Fruit fly (Drosophila melanogaster) whole organism, embryonic: Measurements from ENCODE around the gene Moe.

Experiments used
- Atf6 ChIP-seq: fragments of 200-800 bp; sonication (Bioruptor generic); IDR thresholded peaks from 2 replicates; pipeline ENCODE4 v1.3.6; 2022; ENCODE audit warnings: missing biosample characterization, missing genetic modification characterization
- C15 ChIP-seq: fragments of 200-800 bp; sonication (Bioruptor generic); IDR thresholded peaks from 3 replicates; pipeline ENCODE4 v1.3.6; 2022; ENCODE audit warnings: missing biosample characterization, missing genetic modification characterization
- CG10209 ChIP-seq: fragments of 200-800 bp; sonication (Bioruptor generic); optimal IDR thresholded peaks from 3 replicates; lab custom pipeline; 2017; ENCODE audit warnings: missing biosample characterization, mild to moderate bottlenecking, missing genetic modification characterization, missing genetic modification reagents
- CG10654 ChIP-seq: fragments of 200-800 bp; sonication (Bioruptor generic); optimal IDR thresholded peaks from 2 replicates; lab custom pipeline; 2016; ENCODE audit warnings: missing biosample characterization, missing genetic modification characterization
- CG13123 ChIP-seq: fragments of 200-800 bp; sonication (Bioruptor generic); optimal IDR thresholded peaks from 2 replicates; lab custom pipeline; 2016; ENCODE audit warnings: missing biosample characterization, missing genetic modification characterization
- CG13424 ChIP-seq: fragments of 200-800 bp; sonication (Bioruptor generic); optimal IDR thresholded peaks from 2 replicates; lab custom pipeline; 2019; ENCODE audit warnings: missing biosample characterization, mild to moderate bottlenecking, missing genetic modification characterization, moderate library complexity
- CG1832 ChIP-seq: fragments of 200-800 bp; sonication (Bioruptor generic); optimal IDR thresholded peaks from 2 replicates; lab custom pipeline; 2017; ENCODE audit warnings: missing biosample characterization, mild to moderate bottlenecking, missing genetic modification characterization, inconsistent platforms
- CG18476 ChIP-seq: fragments of 200-800 bp; sonication (Bioruptor generic); optimal IDR thresholded peaks from 2 replicates; lab custom pipeline; 2016; ENCODE audit warnings: missing biosample characterization, mild to moderate bottlenecking, missing genetic modification characterization
- CG30020 ChIP-seq: fragments of 200-800 bp; optimal IDR thresholded peaks from 2 replicates; lab custom pipeline; 2019; ENCODE audit warnings: missing biosample characterization, mild to moderate bottlenecking, missing genetic modification characterization, moderate library complexity
- CG30431 ChIP-seq: fragments of 200-800 bp; sonication (Bioruptor generic); optimal IDR thresholded peaks from 2 replicates; lab custom pipeline; 2017; ENCODE audit warnings: missing biosample characterization, missing genetic modification characterization
- CG31224 ChIP-seq: fragments of 200-800 bp; sonication (Bioruptor generic); IDR thresholded peaks from 2 replicates; pipeline ENCODE4 v1.3.6; 2022; ENCODE audit warnings: missing biosample characterization, missing genetic modification characterization
- CG3163 ChIP-seq: fragments of 200-800 bp; sonication (Bioruptor generic); optimal IDR thresholded peaks from 3 replicates; lab custom pipeline; 2016; ENCODE audit warnings: missing biosample characterization, missing genetic modification characterization
- CG33557 ChIP-seq: fragments of 200-800 bp; sonication (Bioruptor generic); optimal IDR thresholded peaks from 2 replicates; lab custom pipeline; 2019; ENCODE audit warnings: missing biosample characterization, mild to moderate bottlenecking, missing genetic modification characterization, moderate library complexity
- CG42726 ChIP-seq: fragments of 200-800 bp; sonication (Bioruptor generic); IDR thresholded peaks from 2 replicates; pipeline ENCODE4 v1.3.6; 2022; ENCODE audit warnings: missing biosample characterization, missing genetic modification characterization; ENCODE audit not compliant: partially characterized antibody
- CG4424 ChIP-seq: fragments of 200-800 bp; sonication (Bioruptor generic); optimal IDR thresholded peaks from 3 replicates; lab custom pipeline; 2016; ENCODE audit warnings: missing biosample characterization, missing genetic modification characterization
- CG6175 ChIP-seq: fragments of 200-800 bp; sonication (Bioruptor generic); IDR thresholded peaks from 3 replicates; pipeline ENCODE4 v1.3.6; 2022; ENCODE audit warnings: missing biosample characterization, missing genetic modification characterization
- CG6689 ChIP-seq: fragments of 200-800 bp; sonication (Bioruptor generic); IDR thresholded peaks from 2 replicates; pipeline ENCODE4 v1.3.6; 2022; ENCODE audit warnings: missing biosample characterization, missing genetic modification characterization
- CG8089 ChIP-seq: fragments of 200-800 bp; sonication (Bioruptor generic); optimal IDR thresholded peaks from 3 replicates; lab custom pipeline; 2016; ENCODE audit warnings: missing biosample characterization, missing genetic modification characterization
- CG9609 ChIP-seq: fragments of 200-800 bp; sonication (Bioruptor generic); optimal IDR thresholded peaks from 3 replicates; lab custom pipeline; 2016; ENCODE audit warnings: missing biosample characterization, missing genetic modification characterization
- CHES-1-like ChIP-seq: fragments of 200-800 bp; sonication (Bioruptor generic); optimal IDR thresholded peaks from 2 replicates; lab custom pipeline; 2016; ENCODE audit warnings: missing biosample characterization, missing genetic modification characterization
- CTCF ChIP-seq: fragments of 200-800 bp; sonication (Bioruptor generic); optimal IDR thresholded peaks from 2 replicates; lab custom pipeline; 2017; ENCODE audit warnings: missing biosample characterization, mild to moderate bottlenecking, missing genetic modification characterization, moderate library complexity
- Camta ChIP-seq: fragments of 200-800 bp; sonication (Bioruptor generic); optimal IDR thresholded peaks from 2 replicates; lab custom pipeline; 2016; ENCODE audit warnings: missing biosample characterization, missing genetic modification characterization
- Dip3 ChIP-seq: fragments of 200-800 bp; sonication (Bioruptor generic); optimal IDR thresholded peaks from 3 replicates; lab custom pipeline; 2016; ENCODE audit warnings: missing biosample characterization, missing genetic modification characterization
- Doc2 ChIP-seq: fragments of 200-800 bp; sonication (Bioruptor generic); IDR thresholded peaks from 2 replicates; pipeline ENCODE4 v1.3.6; 2022; ENCODE audit warnings: missing biosample characterization, missing genetic modification characterization
- Dref ChIP-seq: fragments of 200-800 bp; sonication (Bioruptor generic); IDR thresholded peaks from 2 replicates; pipeline ENCODE4 v1.3.6; 2022; ENCODE audit warnings: missing biosample characterization, missing genetic modification characterization
- E2f2 ChIP-seq: fragments of 200-800 bp; sonication (Bioruptor generic); IDR thresholded peaks from 2 replicates; pipeline ENCODE4 v1.3.6; 2022; ENCODE audit warnings: missing biosample characterization, missing genetic modification characterization
- Meics ChIP-seq: fragments of 200-800 bp; sonication (Bioruptor generic); optimal IDR thresholded peaks from 2 replicates; lab custom pipeline; 2017; ENCODE audit warnings: missing biosample characterization, mild to moderate bottlenecking, missing genetic modification characterization
- Poxn ChIP-seq: fragments of 200-800 bp; sonication (Bioruptor generic); IDR thresholded peaks from 2 replicates; pipeline ENCODE4 v1.3.6; 2022; ENCODE audit warnings: missing biosample characterization, missing genetic modification characterization
- Sry-δ ChIP-seq: fragments of 200-800 bp; sonication (Bioruptor generic); optimal IDR thresholded peaks from 2 replicates; lab custom pipeline; 2016; ENCODE audit warnings: missing biosample characterization, missing genetic modification characterization
- Ssrp ChIP-seq: fragments of 200-800 bp; sonication (Bioruptor generic); optimal IDR thresholded peaks from 2 replicates; lab custom pipeline; 2018; ENCODE audit warnings: missing biosample characterization, mild to moderate bottlenecking, missing genetic modification characterization, moderate library complexity
- TFAM ChIP-seq: fragments of 200-800 bp; sonication (Bioruptor generic); optimal IDR thresholded peaks from 2 replicates; lab custom pipeline; 2017; ENCODE audit warnings: missing biosample characterization, missing genetic modification characterization, inconsistent platforms
- Trl ChIP-seq, 3 experiments: fragments of >200 bp in 2 of 3; fragments of 200-800 bp in 1 of 3; sonication (Bioruptor generic) in 1 of 3; optimal IDR thresholded peaks; 2 replicates in 1 of 3; 3 replicates in 2 of 3; lab custom pipeline; 2016 to 2017; ENCODE audit warnings: missing biosample characterization in 1 of 3, missing genetic modification characterization in 1 of 3
- az2 ChIP-seq: fragments of 200-800 bp; sonication (Bioruptor generic); optimal IDR thresholded peaks from 3 replicates; lab custom pipeline; 2016; ENCODE audit warnings: missing biosample characterization, missing genetic modification characterization
- bsh ChIP-seq, 2 experiments: fragments of 200-800 bp; sonication (Bioruptor generic); optimal IDR thresholded peaks; 2 replicates each; lab custom pipeline; 2017 to 2018; ENCODE audit warnings: mild to moderate bottlenecking in 2 of 2, missing biosample characterization in 2 of 2, missing genetic modification characterization in 2 of 2, moderate library complexity in 1 of 2
- cas ChIP-seq: fragments of 200-800 bp; sonication (Bioruptor generic); IDR thresholded peaks from 2 replicates; pipeline ENCODE4 v1.3.6; 2022; ENCODE audit warnings: missing biosample characterization, missing genetic modification characterization
- crol ChIP-seq: fragments of 200-800 bp; sonication (Bioruptor generic); IDR thresholded peaks from 2 replicates; pipeline ENCODE4 v1.3.6; 2022; ENCODE audit warnings: missing biosample characterization, missing genetic modification characterization
- crp ChIP-seq, 2 experiments: fragments of 200-800 bp; sonication (Bioruptor generic); optimal IDR thresholded peaks; 2 replicates in 1 of 2; 3 replicates in 1 of 2; lab custom pipeline; 2017; ENCODE audit warnings: missing biosample characterization in 2 of 2, missing genetic modification characterization in 2 of 2, mild to moderate bottlenecking in 1 of 2, moderate library complexity in 1 of 2
- danr ChIP-seq: fragments of 200-800 bp; sonication (Bioruptor generic); IDR thresholded peaks from 2 replicates; pipeline ENCODE4 v1.3.6; 2022; ENCODE audit warnings: missing biosample characterization, missing genetic modification characterization
- ewg ChIP-seq: fragments of 200-800 bp; sonication (Bioruptor generic); optimal IDR thresholded peaks from 3 replicates; lab custom pipeline; 2017; ENCODE audit warnings: mild to moderate bottlenecking, missing biosample characterization, missing genetic modification reagents, missing genetic modification characterization
- exex ChIP-seq: fragments of 200-800 bp; sonication (Bioruptor generic); optimal IDR thresholded peaks from 4 replicates; lab custom pipeline; 2018; ENCODE audit warnings: missing biosample characterization, mild to moderate bottlenecking, missing genetic modification characterization, moderate library complexity
- fu2 ChIP-seq: fragments of 200-800 bp; sonication (Bioruptor generic); optimal IDR thresholded peaks from 2 replicates; lab custom pipeline; 2016; ENCODE audit warnings: missing biosample characterization, missing genetic modification characterization
- gce ChIP-seq: fragments of 200-800 bp; sonication (Bioruptor generic); IDR thresholded peaks from 3 replicates; pipeline ENCODE4 v1.3.6; 2022; ENCODE audit warnings: missing biosample characterization, missing genetic modification characterization
- gcm2 ChIP-seq: fragments of 200-800 bp; sonication (Bioruptor generic); optimal IDR thresholded peaks from 2 replicates; lab custom pipeline; 2016; ENCODE audit warnings: missing biosample characterization, missing genetic modification characterization
- gsb-n ChIP-seq: fragments of 200-800 bp; sonication (Bioruptor generic); optimal IDR thresholded peaks from 3 replicates; lab custom pipeline; 2018; ENCODE audit warnings: missing biosample characterization, mild to moderate bottlenecking, missing genetic modification characterization
- hb ChIP-seq: fragments of 200-800 bp; sonication (Bioruptor generic); IDR thresholded peaks from 3 replicates; pipeline ENCODE4 v1.3.6; 2022; ENCODE audit warnings: missing biosample characterization, missing genetic modification characterization; ENCODE audit not compliant: partially characterized antibody
- mam ChIP-seq: fragments of 200-800 bp; sonication (Bioruptor generic); optimal IDR thresholded peaks from 3 replicates; lab custom pipeline; 2016; ENCODE audit warnings: missing biosample characterization, missing genetic modification characterization
- mld ChIP-seq: fragments of 200-800 bp; sonication (Bioruptor generic); IDR thresholded peaks from 3 replicates; pipeline ENCODE4 v1.3.6; 2022; ENCODE audit warnings: missing biosample characterization, missing genetic modification characterization; ENCODE audit not compliant: partially characterized antibody
- nerfin-1 ChIP-seq: fragments of 200-800 bp; sonication (Bioruptor generic); optimal IDR thresholded peaks from 3 replicates; lab custom pipeline; 2019; ENCODE audit warnings: missing biosample characterization, mild to moderate bottlenecking, missing genetic modification characterization, moderate library complexity
- seq ChIP-seq: fragments of 200-800 bp; sonication (Bioruptor generic); IDR thresholded peaks from 2 replicates; pipeline ENCODE4 v1.3.6; 2022; ENCODE audit warnings: missing biosample characterization, missing genetic modification characterization
- sqz ChIP-seq: fragments of 200-800 bp; sonication (Bioruptor generic); optimal IDR thresholded peaks from 3 replicates; lab custom pipeline; 2018; ENCODE audit warnings: missing biosample characterization, mild to moderate bottlenecking, missing genetic modification characterization
- vvl ChIP-seq: fragments of 200-800 bp; sonication (Bioruptor generic); IDR thresholded peaks from 2 replicates; pipeline ENCODE4 v1.3.6; 2022; ENCODE audit warnings: missing biosample characterization, missing genetic modification characterization
- yki ChIP-seq: fragments of >200 bp; optimal IDR thresholded peaks from 3 replicates; lab custom pipeline; 2018
- zfh2 ChIP-seq: fragments of 200-800 bp; sonication (Bioruptor generic); optimal IDR thresholded peaks from 2 replicates; lab custom pipeline; 2016; ENCODE audit warnings: missing biosample characterization, missing genetic modification characterization

Moe gene

dm6 chrX:8890974-8891373 is 7.2 kb downstream of the Moe start (continued):
- TF ChIP-seq gce (GFP tag; lab: Robert Waterston, UW) (no peak), gcm2 (GFP tag; lab: Kevin White, UChicago) (no peak), ewg (GFP tag; lab: Kevin White, UChicago) (no peak), E2f2 (no peak), Meics (GFP tag; lab: Kevin White, UChicago) (peak; percentile 16), CG10654 (GFP tag; lab: Kevin White, UChicago) (peak; percentile 1), CG6175 (GFP tag; lab: Robert Waterston, UW) (no peak), CHES-1-like (no peak), CG13123 (GFP tag; lab: Kevin White, UChicago) (no peak), exex (tag; lab: Kevin White, UChicago) (no peak), zfh2 (GFP tag; lab: Kevin White, UChicago) (no peak), CG4424 (GFP tag; lab: Kevin White, UChicago) (no peak), bsh (GFP tag; optimal IDR thresholded peaks at IDR 0.05; lab: Kevin White, UChicago) (peak in 1 of 2 experiments; percentile 39), Trl (optimal IDR thresholded peaks at IDR 0.05; lab: Kevin White, UChicago) (no peak), Trl (GFP tag; optimal IDR thresholded peaks at IDR 0.05; lab: Kevin White, UChicago) (no peak), mld (GFP tag; lab: Robert Waterston, UW) (no peak), Camta (no peak), crol (GFP tag; lab: Robert Waterston, UW) (no peak), CG18476 (GFP tag; lab: Kevin White, UChicago) (no peak), Ssrp (tag; lab: Kevin White, UChicago) (peak; percentile 30), TFAM (GFP tag; lab: Kevin White, UChicago) (no peak), az2 (peak; percentile 13), mam (peak; percentile 37), yki (lab: Kevin White, UChicago) (no peak), CG33557 (no peak), sqz (no peak), CTCF (GFP tag; lab: Kevin White, UChicago) (no peak), crp (GFP tag; optimal IDR thresholded peaks at IDR 0.05; lab: Kevin White, UChicago) (no peak), CG9609 (peak; percentile 13), CG13424 (tag; lab: Kevin White, UChicago) (peak; percentile 22), Doc2 (GFP tag; lab: Robert Waterston, UW) (no peak), Dref (GFP tag; lab: Robert Waterston, UW) (no peak), danr (GFP tag; lab: Robert Waterston, UW) (no peak), CG30020 (no peak), cas (GFP tag; lab: Robert Waterston, UW) (no peak), CG30431 (GFP tag; lab: Kevin White, UChicago) (no peak), gsb-n (tag; lab: Kevin White, UChicago) (no peak), CG42726 (no peak), C15 (GFP tag; lab: Robert Waterston, UW) (no peak), nerfin-1 (tag; lab: Kevin White, UChicago) (no peak), seq (GFP tag; lab: Robert Waterston, UW) (no peak), CG31224 (GFP tag; lab: Robert Waterston, UW) (no peak), hb (GFP tag; lab: Robert Waterston, UW) (no peak), CG6689 (peak; percentile 40; the same call in 1 of the 2 replicates), CG3163 (no peak), Poxn (no peak), Dip3 (GFP tag; lab: Kevin White, UChicago) (no peak), CG10209 (no peak), Atf6 (0 out of 2 replicates have a peak, but pooled peaks have one; percentile 9), Sry-δ (GFP tag; lab: Kevin White, UChicago) (no peak), fu2 (GFP tag; lab: Kevin White, UChicago) (no peak), vvl (peak; percentile 32; the same call in 1 of the 2 replicates), CG1832 (GFP tag; lab: Kevin White, UChicago) (no peak), CG8089 (no peak)
